Fruit fly (Drosophila melanogaster) whole organism, embryonic: ENCODE measurements around the gene Sam-S.

Experiments
- B-H2 ChIP-seq: fragments of 200-800 bp; sonication (Bioruptor generic); optimal IDR thresholded peaks from 2 replicates; lab custom pipeline; 2018; ENCODE audit warnings: missing biosample characterization, mild to moderate bottlenecking, missing genetic modification characterization
- BEAF-32 ChIP-seq: fragments of 200-800 bp; sonication (Bioruptor generic); optimal IDR thresholded peaks from 3 replicates; lab custom pipeline; 2017; ENCODE audit warnings: missing biosample characterization, missing genetic modification characterization, mild to moderate bottlenecking, moderate library complexity, missing genetic modification reagents
- CG10209 ChIP-seq: fragments of 200-800 bp; sonication (Bioruptor generic); optimal IDR thresholded peaks from 3 replicates; lab custom pipeline; 2017; ENCODE audit warnings: missing biosample characterization, mild to moderate bottlenecking, missing genetic modification characterization, missing genetic modification reagents
- CG10274 ChIP-seq: fragments of 200-800 bp; sonication (Bioruptor generic); optimal IDR thresholded peaks from 3 replicates; lab custom pipeline; 2017; ENCODE audit warnings: missing biosample characterization, mild to moderate bottlenecking, missing genetic modification characterization
- CG10321 ChIP-seq: fragments of 200-800 bp; sonication (Bioruptor generic); IDR thresholded peaks from 2 replicates; pipeline ENCODE4 v1.3.6; 2022; ENCODE audit warnings: missing biosample characterization, missing genetic modification characterization
- CG12659 ChIP-seq: fragments of 200-800 bp; sonication (Bioruptor generic); optimal IDR thresholded peaks from 3 replicates; lab custom pipeline; 2017; ENCODE audit warnings: mild to moderate bottlenecking, missing biosample characterization, missing genetic modification reagents, missing genetic modification characterization
- CG12942 ChIP-seq: fragments of 200-800 bp; sonication (Bioruptor generic); optimal IDR thresholded peaks from 3 replicates; lab custom pipeline; 2016; ENCODE audit warnings: missing biosample characterization, missing genetic modification characterization
- CG16813 ChIP-seq: fragments of 200-800 bp; sonication (Bioruptor generic); IDR thresholded peaks from 3 replicates; pipeline ENCODE4 v1.3.6; 2022; ENCODE audit warnings: missing biosample characterization, missing genetic modification characterization; ENCODE audit not compliant: partially characterized antibody
- CG17359 ChIP-seq: fragments of 200-800 bp; sonication (Bioruptor generic); optimal IDR thresholded peaks from 3 replicates; lab custom pipeline; 2018; ENCODE audit warnings: missing biosample characterization, mild to moderate bottlenecking, missing genetic modification characterization, moderate library complexity
- CG18599 ChIP-seq: fragments of 200-800 bp; sonication (Bioruptor generic); optimal IDR thresholded peaks from 3 replicates; lab custom pipeline; 2017; ENCODE audit warnings: missing biosample characterization, missing genetic modification characterization, mild to moderate bottlenecking, moderate library complexity, missing genetic modification reagents
- CG18619 ChIP-seq: fragments of 200-800 bp; sonication (Bioruptor generic); optimal IDR thresholded peaks from 3 replicates; lab custom pipeline; 2017; ENCODE audit warnings: missing biosample characterization, mild to moderate bottlenecking, missing genetic modification characterization
- CG31388 ChIP-seq: fragments of 200-800 bp; sonication (Bioruptor generic); optimal IDR thresholded peaks from 2 replicates; lab custom pipeline; 2016; ENCODE audit warnings: missing biosample characterization, missing genetic modification characterization
- CG33557 ChIP-seq: fragments of 200-800 bp; sonication (Bioruptor generic); optimal IDR thresholded peaks from 2 replicates; lab custom pipeline; 2019; ENCODE audit warnings: missing biosample characterization, mild to moderate bottlenecking, missing genetic modification characterization, moderate library complexity
- CG34422 ChIP-seq: fragments of 200-800 bp; sonication (Bioruptor generic); IDR thresholded peaks from 3 replicates; pipeline ENCODE4 v1.3.6; 2022; ENCODE audit warnings: missing biosample characterization, missing genetic modification characterization
- CG5180 ChIP-seq: fragments of 200-800 bp; sonication (Bioruptor generic); optimal IDR thresholded peaks from 3 replicates; lab custom pipeline; 2017; ENCODE audit warnings: missing biosample characterization, missing genetic modification characterization, mild to moderate bottlenecking, moderate library complexity, missing genetic modification reagents
- CG7357 ChIP-seq: fragments of 200-800 bp; sonication (Bioruptor generic); IDR thresholded peaks from 3 replicates; pipeline ENCODE4 v1.3.6; 2022; ENCODE audit warnings: missing biosample characterization, missing genetic modification characterization
- CG7556 ChIP-seq: fragments of 200-800 bp; sonication (Bioruptor generic); optimal IDR thresholded peaks from 2 replicates; lab custom pipeline; 2017; ENCODE audit warnings: missing biosample characterization, mild to moderate bottlenecking, missing genetic modification characterization
- CG9215 ChIP-seq: fragments of 200-800 bp; sonication (Bioruptor generic); IDR thresholded peaks from 2 replicates; pipeline ENCODE4 v1.3.6; 2022; ENCODE audit warnings: missing biosample characterization, missing genetic modification characterization
- CTCF ChIP-seq: fragments of 200-800 bp; sonication (Bioruptor generic); optimal IDR thresholded peaks from 2 replicates; lab custom pipeline; 2017; ENCODE audit warnings: missing biosample characterization, mild to moderate bottlenecking, missing genetic modification characterization, moderate library complexity
- D ChIP-seq, 2 experiments: fragments of 200-800 bp in 1 of 2; fragments of >200 bp in 1 of 2; sonication (Bioruptor generic) in 1 of 2; optimal IDR thresholded peaks; 2 replicates in 1 of 2; 3 replicates in 1 of 2; lab custom pipeline; 2017; ENCODE audit warnings: mild to moderate bottlenecking in 1 of 2, missing biosample characterization in 1 of 2, missing genetic modification characterization in 1 of 2, missing genetic modification reagents in 1 of 2
- Elba2 ChIP-seq: fragments of 200-800 bp; sonication (Bioruptor generic); optimal IDR thresholded peaks from 3 replicates; lab custom pipeline; 2016; ENCODE audit warnings: missing biosample characterization, missing genetic modification characterization
- Fer2 ChIP-seq: fragments of 200-800 bp; sonication (Bioruptor generic); optimal IDR thresholded peaks from 2 replicates; lab custom pipeline; 2018; ENCODE audit warnings: missing biosample characterization, mild to moderate bottlenecking, missing genetic modification characterization, moderate library complexity
- GATAe ChIP-seq: fragments of 200-800 bp; sonication (Bioruptor generic); conservative IDR thresholded peaks from 2 replicates; pipeline ENCODE4 v1.3.6; 2022; ENCODE audit warnings: missing biosample characterization, missing genetic modification characterization
- Hey ChIP-seq: fragments of 200-800 bp; sonication (Bioruptor generic); optimal IDR thresholded peaks from 3 replicates; lab custom pipeline; 2018; ENCODE audit warnings: missing biosample characterization, mild to moderate bottlenecking, missing genetic modification characterization
- HmgZ ChIP-seq: fragments of 200-800 bp; sonication (Bioruptor generic); optimal IDR thresholded peaks from 2 replicates; lab custom pipeline; 2018; ENCODE audit warnings: missing biosample characterization, mild to moderate bottlenecking, missing genetic modification characterization
- Hsf ChIP-seq: fragments of 200-800 bp; sonication (Bioruptor generic); optimal IDR thresholded peaks from 3 replicates; lab custom pipeline; 2016; ENCODE audit warnings: missing biosample characterization, missing genetic modification characterization
- Jarid2 ChIP-seq: fragments of 200-800 bp; sonication (Bioruptor generic); optimal IDR thresholded peaks from 3 replicates; lab custom pipeline; 2017; ENCODE audit warnings: mild to moderate bottlenecking, missing biosample characterization, missing genetic modification reagents, missing genetic modification characterization
- Lpt ChIP-seq: fragments of >200 bp; optimal IDR thresholded peaks from 2 replicates; lab custom pipeline; 2018; ENCODE audit warnings: missing biosample characterization, missing genetic modification characterization
- Myb ChIP-seq: fragments of 200-800 bp; sonication (Bioruptor generic); optimal IDR thresholded peaks from 2 replicates; lab custom pipeline; 2016; ENCODE audit warnings: missing biosample characterization, missing genetic modification characterization
- NFAT ChIP-seq: fragments of 200-800 bp; sonication (Bioruptor generic); IDR thresholded peaks from 2 replicates; pipeline ENCODE4 v1.3.6; 2022; ENCODE audit warnings: missing biosample characterization, missing genetic modification characterization
- al ChIP-seq: fragments of 200-800 bp; sonication (Bioruptor generic); IDR thresholded peaks from 2 replicates; pipeline ENCODE4 v1.3.6; 2022; ENCODE audit warnings: missing biosample characterization, missing genetic modification characterization
- br ChIP-seq: fragments of >200 bp; optimal IDR thresholded peaks from 2 replicates; lab custom pipeline; 2017
- cad ChIP-seq: fragments of >200 bp; optimal IDR thresholded peaks from 2 replicates; lab custom pipeline; 2017; ENCODE audit warnings: missing biosample characterization, missing genetic modification characterization
- chinmo ChIP-seq: fragments of 200-800 bp; sonication (Bioruptor generic); IDR thresholded peaks from 4 replicates; pipeline ENCODE4 v1.3.6; 2022; ENCODE audit warnings: missing biosample characterization, missing genetic modification characterization; ENCODE audit not compliant: partially characterized antibody
- ci ChIP-seq: fragments of 200-800 bp; sonication (Bioruptor generic); IDR thresholded peaks from 3 replicates; pipeline ENCODE4 v1.3.6; 2022; ENCODE audit warnings: missing biosample characterization, missing genetic modification characterization
- crc ChIP-seq: fragments of 200-800 bp; sonication (Bioruptor generic); optimal IDR thresholded peaks from 2 replicates; lab custom pipeline; 2016; ENCODE audit warnings: missing biosample characterization, missing genetic modification characterization
- da ChIP-seq: fragments of 200-800 bp; sonication (Bioruptor generic); optimal IDR thresholded peaks from 2 replicates; lab custom pipeline; 2016; ENCODE audit warnings: missing biosample characterization, missing genetic modification characterization
- dm ChIP-seq: fragments of 200-800 bp; sonication (Bioruptor generic); optimal IDR thresholded peaks from 3 replicates; lab custom pipeline; 2016; ENCODE audit warnings: missing biosample characterization, missing genetic modification characterization
- fru ChIP-seq: fragments of >200 bp; optimal IDR thresholded peaks from 2 replicates; lab custom pipeline; 2017
- hkb ChIP-seq, 2 experiments: fragments of 200-800 bp in 1 of 2; fragments of >200 bp in 1 of 2; sonication (Bioruptor generic) in 1 of 2; IDR thresholded peaks in 1 of 2; optimal IDR thresholded peaks in 1 of 2; 2 replicates each; pipeline versions ENCODE4 v1.3.6 to Lab custom; 2017 to 2022; ENCODE audit warnings: missing biosample characterization in 1 of 2, missing genetic modification characterization in 1 of 2
- klu ChIP-seq: fragments of 200-800 bp; sonication (Bioruptor generic); IDR thresholded peaks from 2 replicates; pipeline ENCODE4 v1.3.6; 2022; ENCODE audit warnings: missing biosample characterization, missing genetic modification characterization
- lbe ChIP-seq: fragments of 200-800 bp; sonication (Bioruptor generic); optimal IDR thresholded peaks from 2 replicates; lab custom pipeline; 2016; ENCODE audit warnings: missing biosample characterization, mild to moderate bottlenecking, missing genetic modification characterization
- mirr ChIP-seq: fragments of 200-800 bp; sonication (Bioruptor generic); optimal IDR thresholded peaks from 3 replicates; lab custom pipeline; 2018; ENCODE audit warnings: missing biosample characterization, mild to moderate bottlenecking, missing genetic modification characterization
- nau ChIP-seq: fragments of 200-800 bp; sonication (Bioruptor generic); optimal IDR thresholded peaks from 3 replicates; lab custom pipeline; 2017; ENCODE audit warnings: missing biosample characterization, mild to moderate bottlenecking, missing genetic modification characterization, missing genetic modification reagents
- pum ChIP-seq: fragments of 200-800 bp; sonication (Bioruptor generic); optimal IDR thresholded peaks from 2 replicates; lab custom pipeline; 2016; ENCODE audit warnings: missing biosample characterization, missing genetic modification characterization
- sob ChIP-seq: fragments of 200-800 bp; sonication (Bioruptor generic); IDR thresholded peaks from 2 replicates; pipeline ENCODE4 v1.3.6; 2022; ENCODE audit warnings: missing biosample characterization, missing genetic modification characterization
- ssp ChIP-seq: fragments of 200-800 bp; sonication (Bioruptor generic); IDR thresholded peaks from 2 replicates; pipeline ENCODE4 v1.3.6; 2022; ENCODE audit warnings: missing biosample characterization, missing genetic modification characterization
- sug ChIP-seq: fragments of 200-800 bp; optimal IDR thresholded peaks from 2 replicates; lab custom pipeline; 2019; ENCODE audit warnings: missing biosample characterization, mild to moderate bottlenecking, missing genetic modification characterization, moderate library complexity
- twi ChIP-seq: fragments of 200-800 bp; optimal IDR thresholded peaks from 2 replicates; lab custom pipeline; 2019; ENCODE audit warnings: missing biosample characterization, mild to moderate bottlenecking, missing genetic modification characterization, moderate library complexity
- unpg ChIP-seq: fragments of 200-800 bp; sonication (Bioruptor generic); optimal IDR thresholded peaks from 3 replicates; lab custom pipeline; 2018; ENCODE audit warnings: missing biosample characterization, mild to moderate bottlenecking, missing genetic modification characterization, moderate library complexity

Sam-S gene

dm6 chr2L:81198-81597 is 25.5 kb upstream of the Sam-S start (continued):
- peak; percentile 58; the same call in 1 of the 3 replicates for TF ChIP-seq ci (GFP tag; lab: Robert Waterston, UW)
- TF ChIP-seq CG10209 (GFP tag; lab: Kevin White, UChicago): peak; percentile 36
- peak; percentile 47 for TF ChIP-seq unpg (GFP tag; lab: Kevin White, UChicago)
- peak; percentile 36 for TF ChIP-seq CTCF (GFP tag; lab: Kevin White, UChicago)

- TF ChIP-seq BEAF-32 (GFP tag; lab: Kevin White, UChicago): no peak
- peak; percentile 22 for TF ChIP-seq CG5180 (GFP tag; lab: Kevin White, UChicago)
- TF ChIP-seq CG16813 (GFP tag; lab: Robert Waterston, UW): no peak
- TF ChIP-seq CG18599 (GFP tag; lab: Kevin White, UChicago): no peak
- no peak for TF ChIP-seq CG10274 (GFP tag; lab: Kevin White, UChicago)
- no peak for TF ChIP-seq NFAT (GFP tag; lab: Robert Waterston, UW)
- TF ChIP-seq Jarid2 (GFP tag; lab: Kevin White, UChicago): no peak
- no peak for TF ChIP-seq crc (GFP tag; lab: Kevin White, UChicago)
- peak; percentile 32 for TF ChIP-seq Hey (tag; lab: Kevin White, UChicago)
- no peak for TF ChIP-seq pum (GFP tag; lab: Kevin White, UChicago)
- TF ChIP-seq GATAe (GFP tag; lab: Robert Waterston, UW): peak; percentile 61; the same call in 1 of the 2 replicates
- no peak for TF ChIP-seq lbe (GFP tag; lab: Kevin White, UChicago)
- TF ChIP-seq CG10321 (GFP tag; lab: Robert Waterston, UW): no peak
- TF ChIP-seq CG12942 (GFP tag; lab: Kevin White, UChicago): no peak
- TF ChIP-seq hkb (optimal IDR thresholded peaks at IDR 0.05; lab: Kevin White, UChicago): no peak
- TF ChIP-seq hkb (GFP tag; IDR thresholded peaks at IDR 0.05; lab: Robert Waterston, UW): 0 out of 2 replicates have a peak, but pooled peaks have one; percentile 12
- TF ChIP-seq sug (tag; lab: Kevin White, UChicago): peak; percentile 37
- TF ChIP-seq klu (GFP tag; lab: Robert Waterston, UW): no peak
- no peak for TF ChIP-seq Lpt (GFP tag; lab: Kevin White, UChicago)
- TF ChIP-seq dm (GFP tag; lab: Kevin White, UChicago): no peak
- TF ChIP-seq CG7556 (GFP tag; lab: Kevin White, UChicago): no peak
- TF ChIP-seq nau (GFP tag; lab: Kevin White, UChicago): no peak
- TF ChIP-seq br: no peak
- TF ChIP-seq mirr (GFP tag; lab: Kevin White, UChicago): peak; percentile 82
- no peak for TF ChIP-seq sob (GFP tag; lab: Robert Waterston, UW)
- TF ChIP-seq al: no peak
- TF ChIP-seq CG34422 (GFP tag; lab: Robert Waterston, UW): no peak
- TF ChIP-seq B-H2: no peak
- no peak for TF ChIP-seq Fer2 (tag; lab: Kevin White, UChicago)
- TF ChIP-seq ssp (GFP tag; lab: Robert Waterston, UW): no peak
- TF ChIP-seq da: no peak
- no peak for TF ChIP-seq Hsf (GFP tag; lab: Kevin White, UChicago)
- TF ChIP-seq CG12659: no peak
- TF ChIP-seq CG17359 (tag; lab: Kevin White, UChicago): no peak
- TF ChIP-seq Myb (GFP tag; lab: Kevin White, UChicago): no peak
- peak; percentile 1 for TF ChIP-seq HmgZ (tag; lab: Kevin White, UChicago)
- no peak for TF ChIP-seq unpg (GFP tag; lab: Kevin White, UChicago)
- no peak for TF ChIP-seq CG33557 (GFP tag; lab: Kevin White, UChicago)
- no peak for TF ChIP-seq CG18619 (GFP tag; lab: Kevin White, UChicago)
- TF ChIP-seq CG9215 (GFP tag; lab: Robert Waterston, UW): no peak
- TF ChIP-seq twi: no peak
- no peak for TF ChIP-seq CG7357
- TF ChIP-seq fru (lab: Kevin White, UChicago): no peak
- no peak for TF ChIP-seq CG31388 (GFP tag; lab: Kevin White, UChicago)
- TF ChIP-seq chinmo (GFP tag; lab: Robert Waterston, UW): peak; percentile 74; the same call in 2 of the 4 replicates
- no peak for TF ChIP-seq D (optimal IDR thresholded peaks at IDR 0.05; lab: Kevin White, UChicago)
- TF ChIP-seq D (GFP tag; optimal IDR thresholded peaks at IDR 0.05; lab: Kevin White, UChicago): no peak
- TF ChIP-seq cad (GFP tag; lab: Kevin White, UChicago): no peak
- TF ChIP-seq Elba2: no peak
These were observed 24.6 kb upstream of the Sam-S start for dm6 chr2L:82080-82479.
